Fruit fly (Drosophila melanogaster) whole organism, wandering third instar larva: ENCODE measurements around the gene TM9SF4.
A peak's percentile ranks its signal among the peaks of the same experiment; 100 is the strongest.

Experiments
- Abd-B ChIP-seq: fragments of >200 bp; optimal IDR thresholded peaks from 2 replicates; lab custom pipeline; 2017; ENCODE audit warnings: missing biosample characterization, missing genetic modification characterization
- CG32264 ChIP-seq: fragments of 200-800 bp; sonication (Bioruptor generic); optimal IDR thresholded peaks from 2 replicates; lab custom pipeline; 2016; ENCODE audit warnings: missing biosample characterization, missing genetic modification characterization
- CG9705 ChIP-seq: fragments of 200-800 bp; sonication (Bioruptor generic); optimal IDR thresholded peaks from 2 replicates; lab custom pipeline; 2018; ENCODE audit warnings: missing biosample characterization, mild to moderate bottlenecking, missing genetic modification characterization
- CrebA ChIP-seq: fragments of 200-800 bp; sonication (Bioruptor generic); optimal IDR thresholded peaks from 2 replicates; lab custom pipeline; 2016; ENCODE audit warnings: missing biosample characterization, mild to moderate bottlenecking, missing genetic modification characterization, borderline replicate concordance
- Dfd ChIP-seq: fragments of >200 bp; optimal IDR thresholded peaks from 2 replicates; lab custom pipeline; 2017; ENCODE audit warnings: missing biosample characterization, missing genetic modification characterization
- Dif ChIP-seq: fragments of 200-275, 200-300 bp; sonication (Bioruptor generic); optimal IDR thresholded peaks from 2 replicates; lab custom pipeline; 2018; ENCODE audit warnings: missing biosample characterization, missing genetic modification characterization; ENCODE audit not compliant: partially characterized antibody
- GATAd ChIP-seq: sonication (Bioruptor generic); optimal IDR thresholded peaks from 2 replicates; lab custom pipeline; 2016; ENCODE audit warnings: missing biosample characterization, missing genetic modification characterization
- HLH106 ChIP-seq: fragments of 200-800 bp; optimal IDR thresholded peaks from 3 replicates; lab custom pipeline; 2019; ENCODE audit warnings: missing biosample characterization, mild to moderate bottlenecking, missing genetic modification characterization, moderate library complexity
- Hnf4 ChIP-seq: fragments of 200-800 bp; sonication (Bioruptor generic); optimal IDR thresholded peaks from 2 replicates; lab custom pipeline; 2016; ENCODE audit warnings: missing biosample characterization, mild to moderate bottlenecking, missing genetic modification characterization
- Hr78 ChIP-seq: fragments of >200 bp; optimal IDR thresholded peaks from 2 replicates; lab custom pipeline; 2017; ENCODE audit warnings: missing biosample characterization, missing genetic modification characterization
- Hr83 ChIP-seq: fragments of 200-300 bp; sonication (Bioruptor generic); optimal IDR thresholded peaks from 2 replicates; lab custom pipeline; 2016; ENCODE audit warnings: missing biosample characterization, mild to moderate bottlenecking, missing genetic modification characterization, moderate library complexity; ENCODE audit not compliant: poor library complexity, severe bottlenecking
- Jra ChIP-seq: sonication (Bioruptor generic); optimal IDR thresholded peaks from 2 replicates; lab custom pipeline; 2016; ENCODE audit warnings: missing biosample characterization, missing genetic modification characterization
- Mio ChIP-seq: sonication (Bioruptor generic); optimal IDR thresholded peaks from 2 replicates; lab custom pipeline; 2016; ENCODE audit warnings: missing biosample characterization, missing genetic modification characterization
- Myc ChIP-seq: fragments of >200 bp; optimal IDR thresholded peaks from 2 replicates; lab custom pipeline; 2017
- OdsH ChIP-seq: fragments of 200-800 bp; sonication (Bioruptor generic); optimal IDR thresholded peaks from 2 replicates; lab custom pipeline; 2016; ENCODE audit warnings: missing biosample characterization, mild to moderate bottlenecking, missing genetic modification characterization
- Rel ChIP-seq, 2 experiments: fragments of 200-800 bp; sonication (Bioruptor generic) in 1 of 2; optimal IDR thresholded peaks; 2 replicates in 1 of 2; 3 replicates in 1 of 2; lab custom pipeline; 2016 to 2019; ENCODE audit warnings: mild to moderate bottlenecking in 2 of 2, missing biosample characterization in 2 of 2, missing genetic modification characterization in 2 of 2, moderate library complexity in 1 of 2
- Sp1 ChIP-seq: fragments of 200-800 bp; sonication (Bioruptor generic); optimal IDR thresholded peaks from 3 replicates; lab custom pipeline; 2019; ENCODE audit warnings: missing biosample characterization, mild to moderate bottlenecking, missing genetic modification characterization, moderate library complexity
- Vsx2 ChIP-seq: fragments of 200-300, 225-300 bp; sonication (Bioruptor generic); optimal IDR thresholded peaks from 2 replicates; lab custom pipeline; 2018; ENCODE audit warnings: missing biosample characterization, missing genetic modification characterization; ENCODE audit not compliant: partially characterized antibody
- br ChIP-seq: fragments of 200-800 bp; sonication (Bioruptor generic); optimal IDR thresholded peaks from 2 replicates; lab custom pipeline; 2016; ENCODE audit warnings: missing biosample characterization, missing genetic modification characterization
- dl ChIP-seq, 2 experiments: fragments of 175-275, 200-275 bp in 1 of 2; fragments of 200-275 bp in 1 of 2; sonication (Bioruptor generic); optimal IDR thresholded peaks; lab custom pipeline; 2018; ENCODE audit warnings: mild to moderate bottlenecking in 2 of 2, missing biosample characterization in 2 of 2, missing genetic modification characterization in 2 of 2, moderate library complexity in 2 of 2; ENCODE audit not compliant: partially characterized antibody in 2 of 2, insufficient read depth in 1 of 2
- dmrt93B ChIP-seq: fragments of 200-800 bp; sonication (Bioruptor generic); optimal IDR thresholded peaks from 2 replicates; lab custom pipeline; 2018; ENCODE audit warnings: missing biosample characterization, mild to moderate bottlenecking, missing genetic modification characterization
- dsf ChIP-seq: sonication (Bioruptor generic); optimal IDR thresholded peaks from 2 replicates; lab custom pipeline; 2016; ENCODE audit warnings: missing biosample characterization, missing genetic modification characterization, borderline replicate concordance
- ey ChIP-seq: fragments of 200-800 bp; sonication (Bioruptor generic); optimal IDR thresholded peaks from 2 replicates; lab custom pipeline; 2016; ENCODE audit warnings: missing biosample characterization, missing genetic modification characterization
- foxo ChIP-seq, 2 experiments: fragments of 200-800 bp; sonication (Bioruptor generic); optimal IDR thresholded peaks; 2 replicates in 1 of 2; 3 replicates in 1 of 2; lab custom pipeline; 2016 to 2017; ENCODE audit warnings: missing biosample characterization in 2 of 2, missing genetic modification characterization in 2 of 2
- fru ChIP-seq: fragments of 200-800 bp; sonication (Bioruptor generic); optimal IDR thresholded peaks from 3 replicates; lab custom pipeline; 2016; ENCODE audit warnings: missing biosample characterization, mild to moderate bottlenecking, missing genetic modification characterization
- jim ChIP-seq: fragments of 175-275, 200-325 bp; sonication (Bioruptor generic); optimal IDR thresholded peaks from 2 replicates; lab custom pipeline; 2016; ENCODE audit warnings: missing biosample characterization, mild to moderate bottlenecking, missing genetic modification characterization
- lola ChIP-seq: fragments of >200 bp; optimal IDR thresholded peaks from 2 replicates; lab custom pipeline; 2017; ENCODE audit warnings: missing biosample characterization, missing genetic modification characterization
- pan ChIP-seq: fragments of >200 bp; optimal IDR thresholded peaks from 2 replicates; lab custom pipeline; 2017
- psq ChIP-seq: fragments of 200-800 bp; sonication (Bioruptor generic); optimal IDR thresholded peaks from 3 replicates; lab custom pipeline; 2017; ENCODE audit warnings: missing biosample characterization, mild to moderate bottlenecking, missing genetic modification characterization, moderate library complexity
- rgr ChIP-seq: fragments of 200-800 bp; sonication (Bioruptor generic); optimal IDR thresholded peaks from 3 replicates; lab custom pipeline; 2016; ENCODE audit warnings: missing biosample characterization, mild to moderate bottlenecking, missing genetic modification characterization
- sage ChIP-seq: fragments of 200-800 bp; sonication (Bioruptor generic); optimal IDR thresholded peaks from 2 replicates; lab custom pipeline; 2016; ENCODE audit warnings: missing biosample characterization, mild to moderate bottlenecking, missing genetic modification characterization
- sv ChIP-seq: fragments of 200-800 bp; sonication (Bioruptor generic); optimal IDR thresholded peaks from 3 replicates; lab custom pipeline; 2016; ENCODE audit warnings: missing biosample characterization, missing genetic modification characterization
- usp ChIP-seq: fragments of >200 bp; optimal IDR thresholded peaks from 2 replicates; lab custom pipeline; 2017; ENCODE audit warnings: missing biosample characterization, missing genetic modification characterization
- woc ChIP-seq: sonication (Bioruptor generic); optimal IDR thresholded peaks from 2 replicates; lab custom pipeline; 2016; ENCODE audit warnings: missing biosample characterization, mild to moderate bottlenecking, missing genetic modification characterization

The TM9SF4 gene

dm6 chr2L:13776928-13777686 is 30.4 kb downstream of the TM9SF4 start:
- TF ChIP-seq psq (GFP tag; lab: Kevin White, UChicago) (peak; percentile 59), CG9705 (GFP tag; lab: Kevin White, UChicago) (no peak), CrebA (GFP tag; lab: Kevin White, UChicago) (no peak), Jra (GFP tag; lab: Kevin White, UChicago) (no peak), woc (GFP tag; lab: Kevin White, UChicago) (peak; percentile 20), Mio (GFP tag; lab: Kevin White, UChicago) (no peak), OdsH (GFP tag; lab: Kevin White, UChicago) (no peak), sage (GFP tag; lab: Kevin White, UChicago) (no peak), rgr (GFP tag; lab: Kevin White, UChicago) (no peak), jim (GFP tag; lab: Kevin White, UChicago) (no peak), Sp1 (no peak), dmrt93B (no peak), usp (GFP tag; lab: Kevin White, UChicago) (no peak), Vsx2 (GFP tag; lab: Kevin White, UChicago) (no peak), GATAd (GFP tag; lab: Kevin White, UChicago) (no peak)

DNA sequence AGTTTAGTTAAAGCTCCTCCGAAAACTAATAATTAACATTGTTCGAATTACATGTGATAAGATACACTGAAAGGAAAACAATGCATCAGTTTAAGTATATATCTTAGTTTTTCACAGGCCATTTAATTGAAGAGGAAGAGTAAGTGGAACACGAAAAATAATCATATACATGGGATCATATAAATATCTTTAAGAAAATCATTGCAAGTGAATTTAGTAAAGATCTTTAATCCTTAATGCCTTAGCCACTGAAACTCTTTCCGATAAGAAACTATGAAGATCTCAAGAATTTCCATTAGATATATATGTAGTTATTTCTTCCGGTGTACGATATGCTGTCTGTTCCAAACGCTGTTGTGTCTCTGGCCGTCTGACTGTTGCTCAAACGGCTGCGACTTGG is 31.9 kb downstream of the TM9SF4 start:
- TF ChIP-seq Sp1 = no peak
- no peak for TF ChIP-seq woc (GFP tag; lab: Kevin White, UChicago)
- TF ChIP-seq pan (lab: Kevin White, UChicago) = no peak
- TF ChIP-seq sv (GFP tag; lab: Kevin White, UChicago) = peak; percentile 21
- no peak for TF ChIP-seq br (GFP tag; lab: Kevin White, UChicago)
- TF ChIP-seq rgr (GFP tag; lab: Kevin White, UChicago) = peak; percentile 13
- TF ChIP-seq CG9705 (GFP tag; lab: Kevin White, UChicago) = no peak
- TF ChIP-seq ey (GFP tag; lab: Kevin White, UChicago) = peak; percentile 7
- TF ChIP-seq Hnf4 (GFP tag; lab: Kevin White, UChicago) = peak; percentile 12
- TF ChIP-seq, all 38 proteins: peak for 4

DNA sequence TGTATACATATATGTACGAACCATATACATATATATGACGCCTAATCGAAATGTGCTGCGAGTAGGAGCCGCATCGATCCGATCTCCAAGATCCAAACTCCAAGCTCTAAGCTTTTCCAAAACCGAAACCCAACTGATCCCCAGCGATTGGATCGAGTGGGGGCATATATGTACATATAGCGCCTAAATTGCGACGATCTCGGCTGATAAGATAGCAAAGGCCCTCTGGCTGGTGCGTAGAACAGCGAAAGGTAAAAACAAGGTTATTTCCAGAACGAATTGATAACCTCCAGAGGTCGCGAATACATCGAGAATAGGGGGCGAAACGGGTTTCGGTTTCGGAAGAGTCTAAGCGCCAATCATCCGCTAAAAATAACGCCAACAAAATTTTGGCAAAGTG is 32.4 kb downstream of the TM9SF4 start:
- TF ChIP-seq rgr (GFP tag; lab: Kevin White, UChicago) (no peak), foxo (GFP tag; optimal IDR thresholded peaks at IDR 0.05; lab: Kevin White, UChicago) (no peak), sage (GFP tag; lab: Kevin White, UChicago) (no peak), fru (GFP tag; lab: Kevin White, UChicago) (no peak)

- TF ChIP-seq Jra (GFP tag; lab: Kevin White, UChicago) (no peak), Rel (GFP tag; optimal IDR thresholded peaks at IDR 0.05; lab: Kevin White, UChicago) (no peak), Rel (tag; optimal IDR thresholded peaks at IDR 0.05; lab: Kevin White, UChicago) (peak; percentile 39), CG32264 (no peak), Hr83 (peak; percentile 85), Dfd (peak; percentile 34), dl (GFP tag; optimal IDR thresholded peaks at IDR 0.05; lab: Kevin White, UChicago; ENCODE audit: insufficient read depth in 1 of 2, partially characterized antibody in 2 of 2) (peak in 1 of 2 experiments; percentile 39), Dif (GFP tag; lab: Kevin White, UChicago) (peak; percentile 46)
These were observed 33.0 kb downstream of the TM9SF4 start for dm6 chr2L:13779795-13780108.

DNA sequence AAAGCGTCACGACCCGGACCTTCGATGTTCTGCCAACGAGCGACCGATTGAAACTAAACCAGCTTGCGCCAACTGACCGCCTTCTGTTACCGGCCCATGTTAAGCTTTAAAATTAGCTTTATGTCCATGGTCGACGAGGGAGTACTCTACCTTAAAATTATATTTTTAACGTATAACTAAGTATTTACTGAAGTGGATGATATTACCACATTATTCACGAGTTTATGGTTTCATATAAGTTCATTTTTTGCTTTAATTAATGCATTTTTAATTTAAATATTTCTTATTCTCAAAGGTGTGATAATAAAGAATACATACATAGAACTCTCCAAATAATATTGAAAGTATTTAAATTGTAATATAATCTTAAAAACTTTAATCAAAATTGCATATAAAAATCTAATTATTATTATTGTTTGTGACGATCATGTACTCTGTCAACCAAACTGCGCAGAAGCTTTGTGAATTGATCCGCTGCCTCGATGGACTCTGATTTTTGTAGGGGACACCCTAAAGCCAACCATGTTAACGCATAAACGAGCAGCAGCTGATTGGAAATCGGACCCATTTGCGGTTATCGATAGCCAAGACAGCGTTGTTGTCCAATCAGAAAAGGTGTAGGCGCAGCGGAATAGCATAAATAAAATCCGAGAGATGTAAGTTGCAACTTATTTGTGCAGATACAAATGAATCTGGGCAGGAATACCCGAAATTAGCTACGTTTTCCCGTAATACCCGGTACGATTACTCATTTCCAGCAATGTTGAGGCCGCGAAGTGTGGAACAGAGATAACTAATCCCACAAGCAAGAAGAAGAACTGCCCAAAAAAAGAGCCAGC is 33.6 kb downstream of the TM9SF4 start, which contains the start of the genes CG9008 and p38b:
CG9008 (minus strand) TSS at position 57 of the 839 bp plus-strand sequence.
p38b (plus strand) TSS at position 581 of the 839 bp plus-strand sequence.
- TF ChIP-seq dmrt93B (no peak), lola (GFP tag; lab: Kevin White, UChicago) (no peak), Hr83 (peak; percentile 74), sage (GFP tag; lab: Kevin White, UChicago) (peak; percentile 79), CG9705 (GFP tag; lab: Kevin White, UChicago) (peak; percentile 65), Hr78 (GFP tag; lab: Kevin White, UChicago) (no peak), OdsH (GFP tag; lab: Kevin White, UChicago) (peak; percentile 76), Sp1 (peak; percentile 93), woc (GFP tag; lab: Kevin White, UChicago) (peak; percentile 86), sv (GFP tag; lab: Kevin White, UChicago) (peak; percentile 65), ey (GFP tag; lab: Kevin White, UChicago) (peak; percentile 26), GATAd (GFP tag; lab: Kevin White, UChicago) (no peak), psq (GFP tag; lab: Kevin White, UChicago) (peak; percentile 84), Dfd (no peak), Rel (GFP tag; optimal IDR thresholded peaks at IDR 0.05; lab: Kevin White, UChicago) (peak; percentile 23), Rel (tag; optimal IDR thresholded peaks at IDR 0.05; lab: Kevin White, UChicago) (peak; percentile 8), br (GFP tag; lab: Kevin White, UChicago) (peak; percentile 42), Vsx2 (GFP tag; lab: Kevin White, UChicago) (no peak), Abd-B (no peak), fru (GFP tag; lab: Kevin White, UChicago) (peak; percentile 78), CrebA (GFP tag; lab: Kevin White, UChicago) (no peak), HLH106 (tag; lab: Kevin White, UChicago) (peak; percentile 89), dsf (peak; percentile 18), jim (GFP tag; lab: Kevin White, UChicago) (peak; percentile 57), Myc (lab: Kevin White, UChicago) (no peak), foxo (GFP tag; optimal IDR thresholded peaks at IDR 0.05; lab: Kevin White, UChicago) (peak in 1 of 2 experiments; percentile 87), Dif (GFP tag; lab: Kevin White, UChicago) (no peak)
